Worm (Caenorhabditis elegans): ENCODE data around the gene srsx-33.

The srsx-33 gene

DNA sequence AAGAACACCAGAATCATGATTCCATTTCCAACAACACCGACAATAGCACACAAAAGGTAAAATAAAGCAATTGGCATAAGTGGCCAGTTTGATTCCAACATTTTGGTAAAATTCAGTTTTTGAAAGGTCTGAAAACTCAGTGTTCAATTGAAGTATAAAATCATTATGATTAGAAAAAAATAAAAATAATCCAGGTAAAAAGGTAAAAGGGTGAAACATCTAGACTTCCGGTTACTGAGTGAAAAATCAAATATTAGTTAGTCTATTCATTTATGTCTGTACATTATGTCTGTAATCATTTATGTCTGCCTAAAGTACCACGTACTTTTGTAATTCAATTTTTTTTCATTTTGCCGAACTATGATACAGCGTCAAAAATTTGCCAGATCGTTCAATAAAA lies 2.7 kb upstream of the srsx-33 start, which contains the start of gene srsx-31:
TSS of gene srsx-31 (minus strand) at position 101 of the 400 bp plus-strand sequence.
- TF ChIP-seq tbx-2 (tag; optimal IDR thresholded peaks at IDR 0.05) = no peak
- TF ChIP-seq unc-62 (GFP tag; optimal IDR thresholded peaks at IDR 0.05) = no peak
- TF ChIP-seq jun-1 (tag; optimal IDR thresholded peaks at IDR 0.05) = no peak
- no peak for TF ChIP-seq elt-3 (tag; optimal IDR thresholded peaks at IDR 0.05)
- TF ChIP-seq fkh-2 (tag; optimal IDR thresholded peaks at IDR 0.05) = no peak
- no peak for TF ChIP-seq zag-1 (tag; optimal IDR thresholded peaks at IDR 0.05)
- no peak for TF ChIP-seq R02D3.7 (tag; optimal IDR thresholded peaks at IDR 0.05)
- no peak for TF ChIP-seq unc-39 (tag; optimal IDR thresholded peaks at IDR 0.05)
- no peak for TF ChIP-seq ceh-82 (tag; optimal IDR thresholded peaks at IDR 0.05)
- TF ChIP-seq fkh-10 (GFP tag; optimal IDR thresholded peaks at IDR 0.05) = no peak
- no peak for TF ChIP-seq nhr-77 (tag; optimal IDR thresholded peaks at IDR 0.05)
- no peak for TF ChIP-seq nhr-25 (tag; optimal IDR thresholded peaks at IDR 0.05)
- no peak for TF ChIP-seq snpc-4 (tag; optimal IDR thresholded peaks at IDR 0.05)
- no peak for TF ChIP-seq lin-39 (tag; optimal IDR thresholded peaks at IDR 0.05)
- no peak for TF ChIP-seq ztf-4 (tag; optimal IDR thresholded peaks at IDR 0.05)
- no peak for TF ChIP-seq nhr-23 (tag; optimal IDR thresholded peaks at IDR 0.05)
- TF ChIP-seq mml-1 (tag; optimal IDR thresholded peaks at IDR 0.05) = no peak

ce11 chrV:11251798-11252197 lies 531 bp downstream of the srsx-33 start:
- TF ChIP-seq unc-62 (GFP tag; optimal IDR thresholded peaks at IDR 0.05) = no peak
- no peak for TF ChIP-seq pha-4 (tag; optimal IDR thresholded peaks at IDR 0.05)
- no peak for TF ChIP-seq lsy-12 (tag; optimal IDR thresholded peaks at IDR 0.05)
- TF ChIP-seq nhr-25 (tag; optimal IDR thresholded peaks at IDR 0.05) = no peak
- no peak for TF ChIP-seq snpc-4 (tag; optimal IDR thresholded peaks at IDR 0.05)
- no peak for TF ChIP-seq elt-1 (tag; optimal IDR thresholded peaks at IDR 0.05)

DNA sequence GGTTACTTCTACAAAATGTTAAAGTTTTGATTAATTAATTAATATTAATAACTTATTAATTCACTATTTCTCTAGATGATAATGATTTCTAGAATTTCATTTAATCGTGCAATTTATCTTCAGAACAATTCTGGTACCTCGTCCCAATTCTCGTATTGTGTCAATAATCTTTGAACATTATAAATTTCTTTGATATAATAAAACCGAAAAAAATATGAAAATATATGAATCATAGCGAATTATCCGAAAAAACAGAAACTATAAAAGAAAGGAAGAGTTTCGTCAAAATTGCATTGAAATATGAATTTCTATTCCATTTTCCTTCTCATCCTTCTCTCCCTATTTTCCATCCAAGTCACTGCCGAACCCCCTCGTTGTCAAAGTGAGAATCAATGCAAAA lies 1.6 kb downstream of the srsx-33 start, which contains the start of gene T19B10.12:
TSS of gene T19B10.12 (plus strand) at position 301 of the 400 bp plus-strand sequence.
- TF ChIP-seq ceh-9 (tag; optimal IDR thresholded peaks at IDR 0.05) (no peak), lin-39 (tag; optimal IDR thresholded peaks at IDR 0.05) (no peak), fkh-10 (GFP tag; optimal IDR thresholded peaks at IDR 0.05) (no peak), snpc-4 (tag; optimal IDR thresholded peaks at IDR 0.05) (no peak), ZK546.5 (tag; optimal IDR thresholded peaks at IDR 0.05) (no peak), fkh-2 (tag; optimal IDR thresholded peaks at IDR 0.05) (no peak), nfya-1 (tag; optimal IDR thresholded peaks at IDR 0.05; ENCODE audit: insufficient read depth) (no peak), zag-1 (tag; optimal IDR thresholded peaks at IDR 0.05) (no peak)

- TF ChIP-seq aly-2 (tag; optimal IDR thresholded peaks at IDR 0.05) (no peak), hmg-11 (tag; optimal IDR thresholded peaks at IDR 0.05) (no peak), nhr-28 (tag; optimal IDR thresholded peaks at IDR 0.05) (no peak), nhr-25 (tag; optimal IDR thresholded peaks at IDR 0.05) (no peak), egl-27 (tag; optimal IDR thresholded peaks at IDR 0.05) (no peak), nhr-23 (tag; optimal IDR thresholded peaks at IDR 0.05) (no peak), nhr-237 (tag; optimal IDR thresholded peaks at IDR 0.05) (no peak), nhr-12 (tag; optimal IDR thresholded peaks at IDR 0.05) (no peak), unc-62 (GFP tag; optimal IDR thresholded peaks at IDR 0.05) (no peak), nhr-77 (tag; optimal IDR thresholded peaks at IDR 0.05) (no peak), elt-3 (tag; optimal IDR thresholded peaks at IDR 0.05) (no peak), jun-1 (tag; optimal IDR thresholded peaks at IDR 0.05) (no peak), elt-2 (tag; optimal IDR thresholded peaks at IDR 0.05) (no peak), lin-39 (tag; optimal IDR thresholded peaks at IDR 0.05) (no peak), mdl-1 (tag; optimal IDR thresholded peaks at IDR 0.05) (no peak), fos-1 (tag; optimal IDR thresholded peaks at IDR 0.05) (no peak), egl-5 (tag; optimal IDR thresholded peaks at IDR 0.05) (no peak), nhr-43 (tag; optimal IDR thresholded peaks at IDR 0.05; ENCODE audit: poor library complexity, severe bottlenecking) (no peak)
These were observed 4.5 kb downstream of the srsx-33 start, which contains the start of gene mam-4 for ce11 chrV:11247846-11248245. TSS of gene mam-4 (plus strand) at chrV:11248146.

DNA sequence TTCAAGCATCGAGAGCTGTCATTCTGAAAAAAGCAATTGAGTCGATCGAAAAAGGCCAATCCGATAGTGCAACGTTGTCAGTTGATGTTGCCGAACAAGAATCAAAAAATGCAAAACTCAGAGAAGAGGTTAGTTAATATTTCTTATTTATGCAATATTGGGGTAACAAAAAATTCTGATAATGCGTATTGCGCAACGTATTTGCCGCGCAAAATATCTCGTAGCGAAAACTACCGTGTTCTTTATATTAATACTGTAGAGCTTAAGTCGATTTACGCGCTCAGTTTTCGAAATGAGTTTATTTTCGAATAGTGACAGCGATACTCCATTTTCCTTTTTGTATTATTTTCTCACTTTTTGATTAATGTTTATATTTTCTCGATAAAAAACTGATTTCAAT lies 7.3 kb downstream of the srsx-33 start:
- no peak for TF ChIP-seq nhr-67 (tag; optimal IDR thresholded peaks at IDR 0.05)
- TF ChIP-seq egl-27 (tag; optimal IDR thresholded peaks at IDR 0.05) = no peak
- no peak for TF ChIP-seq elt-3 (tag; optimal IDR thresholded peaks at IDR 0.05)
- TF ChIP-seq skn-1 (tag; optimal IDR thresholded peaks at IDR 0.05) = no peak
- TF ChIP-seq unc-62 (GFP tag; optimal IDR thresholded peaks at IDR 0.05) = no peak

All from whole organism, L3 larva.